Worm (Caenorhabditis elegans): ENCODE data around the gene F46C8.1.

DNA sequence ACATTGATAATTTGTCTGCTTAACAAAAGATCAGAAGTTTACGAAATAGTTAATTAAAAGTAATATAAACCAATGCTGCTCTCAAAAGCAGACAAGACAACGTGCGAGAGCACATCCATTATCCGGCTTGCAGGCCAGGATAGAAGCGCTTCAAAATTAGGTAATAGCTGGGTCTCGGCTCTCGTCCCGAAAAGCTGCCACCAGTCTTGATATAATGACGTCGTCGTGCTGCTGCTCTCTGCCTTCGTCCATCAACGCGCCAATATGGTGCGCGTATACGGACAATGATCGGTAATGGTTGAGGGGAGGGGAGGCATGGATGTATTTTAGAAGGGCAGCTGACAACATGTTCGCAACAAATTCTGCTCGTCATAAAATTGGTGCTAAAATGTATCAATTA, 13.8 kb upstream of the F46C8.1 start:
- TF ChIP-seq egl-27 (tag; optimal IDR thresholded peaks at IDR 0.05) (no peak), nhr-237 (tag; optimal IDR thresholded peaks at IDR 0.05) (no peak), skn-1 (tag; optimal IDR thresholded peaks at IDR 0.05) (no peak), unc-39 (tag; optimal IDR thresholded peaks at IDR 0.05) (no peak), pha-4 (GFP tag; IDR thresholded peaks at IDR 0.05) (no peak), pha-4 (tag; optimal IDR thresholded peaks at IDR 0.05) (no peak), hlh-11 (tag; optimal IDR thresholded peaks at IDR 0.05) (no peak), ama-1 (optimal IDR thresholded peaks at IDR 0.05) (no peak), mdt-29 (GFP tag; IDR thresholded peaks at IDR 0.05) (no peak), ctbp-1 (GFP tag; IDR thresholded peaks at IDR 0.05) (no peak)
